Worm (Caenorhabditis elegans): Measurements from ENCODE around the gene C04C3.6.
"Not testable (repeated sequence)": the region's sequence is repeated elsewhere in the genome, so short reads cannot be mapped to it uniquely, and the experiment has no call there.

The C04C3.6 gene

DNA sequence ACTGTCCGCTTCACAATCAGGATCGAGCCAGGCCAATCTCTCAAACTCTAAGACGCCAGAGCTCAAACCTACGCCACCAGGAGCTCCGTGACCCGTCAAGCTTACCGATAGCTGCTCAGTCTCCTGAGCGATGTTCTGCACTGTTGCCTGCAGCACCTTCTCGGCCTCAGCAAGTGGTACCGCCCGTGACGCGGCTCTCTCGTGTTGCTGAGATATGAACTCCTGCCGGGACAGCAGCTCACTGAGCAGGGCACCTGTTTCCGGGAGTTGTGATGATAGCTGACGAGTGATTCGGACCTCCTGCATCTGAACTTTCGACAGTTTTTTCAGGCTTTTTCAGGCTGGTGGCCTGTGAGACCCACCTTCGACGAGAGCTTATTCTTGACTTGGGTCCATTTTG lies 24.3 kb downstream of the C04C3.6 start:
- TF ChIP-seq lin-39 (tag; optimal IDR thresholded peaks at IDR 0.05) (no peak), hlh-11 (tag; optimal IDR thresholded peaks at IDR 0.05) (no peak), zip-2 (tag; optimal IDR thresholded peaks at IDR 0.05) (no peak), saeg-2 (GFP tag; IDR thresholded peaks at IDR 0.05) (no peak), nhr-10 (tag; optimal IDR thresholded peaks at IDR 0.05) (no peak), T26A8.4 (GFP tag; IDR thresholded peaks at IDR 0.05) (no peak), unc-62 (GFP tag; optimal IDR thresholded peaks at IDR 0.05 in 1 of 2) (peak in 1 of 2 experiments; percentile 89), unc-62 (tag; optimal IDR thresholded peaks at IDR 0.05) (no peak), F10B5.3 (tag; optimal IDR thresholded peaks at IDR 0.05) (no peak), nhr-111 (GFP tag; optimal IDR thresholded peaks at IDR 0.05) (no peak), ama-1 (optimal IDR thresholded peaks at IDR 0.05) (no peak), zfp-3 (GFP tag; conservative IDR thresholded peaks at IDR 0.05) (no peak), ZK337.2 (GFP tag; IDR thresholded peaks at IDR 0.05) (no peak), nhr-41 (GFP tag; IDR thresholded peaks at IDR 0.05) (no peak), Y105C5A.15 (GFP tag; IDR thresholded peaks at IDR 0.05) (0 out of 2 replicates have a peak, but pooled peaks have one; percentile 29), dpl-1 (GFP tag; optimal IDR thresholded peaks at IDR 0.05) (no peak), set-16 (GFP tag; IDR thresholded peaks at IDR 0.05) (peak; percentile 82), nhr-102 (tag; optimal IDR thresholded peaks at IDR 0.05) (no peak), nhr-28 (tag; optimal IDR thresholded peaks at IDR 0.05) (no peak), lin-15B (tag; optimal IDR thresholded peaks at IDR 0.05) (no peak), lin-13 (GFP tag; optimal IDR thresholded peaks at IDR 0.05) (no peak)

DNA sequence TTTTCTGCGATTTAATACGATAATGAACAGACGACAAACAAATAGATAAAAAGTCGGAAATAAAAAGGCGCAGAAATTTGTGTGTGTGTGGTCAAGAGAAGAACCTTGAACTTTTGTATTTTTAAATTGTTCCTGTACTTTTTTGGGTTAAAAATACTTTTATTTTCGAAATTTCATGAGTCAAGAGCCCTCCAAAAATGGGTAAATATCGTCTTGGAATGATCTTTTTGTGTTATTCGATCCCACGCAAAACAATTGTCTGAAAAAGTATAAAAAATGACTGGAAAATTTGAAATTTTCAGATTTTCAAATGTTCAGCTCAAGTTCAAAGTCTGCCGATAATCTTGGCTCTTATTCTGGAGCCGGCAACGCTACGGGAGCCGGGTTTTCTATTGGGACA lies 26.8 kb downstream of the C04C3.6 start, which contains the start of gene C04C3.14:
Gene C04C3.14, plus strand, starts transcription at position 301 of the 400 bp plus-strand sequence.
- TF ChIP-seq snpc-4 (tag; optimal IDR thresholded peaks at IDR 0.05) = no peak
- TF ChIP-seq ctbp-1 (GFP tag; IDR thresholded peaks at IDR 0.05) = no peak
- TF ChIP-seq ztf-7 (tag; optimal IDR thresholded peaks at IDR 0.05) = no peak
- no peak for TF ChIP-seq mxl-3 (GFP tag; optimal IDR thresholded peaks at IDR 0.05)
- TF ChIP-seq ama-1 (optimal IDR thresholded peaks at IDR 0.05) = no peak
- TF ChIP-seq nhr-28 (tag; optimal IDR thresholded peaks at IDR 0.05) = no peak
- TF ChIP-seq saeg-2 (GFP tag; IDR thresholded peaks at IDR 0.05) = no peak
- no peak for TF ChIP-seq hif-1 (tag; optimal IDR thresholded peaks at IDR 0.05)
- no peak for TF ChIP-seq dmd-6 (GFP tag; IDR thresholded peaks at IDR 0.05)
- no peak for TF ChIP-seq snpc-1.2 (GFP tag; IDR thresholded peaks at IDR 0.05)
- no peak for TF ChIP-seq nhr-76 (tag; optimal IDR thresholded peaks at IDR 0.05)
- no peak for TF ChIP-seq zip-11 (GFP tag; IDR thresholded peaks at IDR 0.05)
- no peak for TF ChIP-seq nhr-111 (GFP tag; optimal IDR thresholded peaks at IDR 0.05)
- no peak for TF ChIP-seq nhr-10 (tag; optimal IDR thresholded peaks at IDR 0.05)

DNA sequence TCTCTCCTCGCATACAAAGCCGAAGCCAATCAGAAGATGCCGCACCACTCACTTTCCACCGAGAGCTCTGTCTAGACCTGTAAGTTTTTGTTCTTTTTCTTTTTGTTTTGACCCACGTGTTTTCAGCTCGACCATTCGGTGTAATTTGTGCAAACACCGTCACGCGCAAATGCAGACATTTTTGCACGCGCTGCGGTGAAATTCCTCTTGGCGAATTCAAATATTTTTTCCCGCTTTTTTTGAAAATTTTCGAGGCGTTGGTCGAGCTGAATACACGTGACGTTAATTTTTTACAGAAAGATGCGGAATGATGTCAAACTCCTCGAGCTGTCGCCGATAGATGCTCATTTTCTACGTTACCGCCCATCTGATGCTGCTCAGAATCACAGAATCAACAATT lies 28.4 kb downstream of the C04C3.6 start, which contains the start of gene C04C3.4:
Gene C04C3.4, plus strand, starts transcription at position 301 of the 400 bp plus-strand sequence.
- not testable (repeated sequence) for TF ChIP-seq Y75B8A.6 (GFP tag; IDR thresholded peaks at IDR 0.05); zip-2 (tag; optimal IDR thresholded peaks at IDR 0.05); snpc-1.2 (GFP tag; IDR thresholded peaks at IDR 0.05)

DNA sequence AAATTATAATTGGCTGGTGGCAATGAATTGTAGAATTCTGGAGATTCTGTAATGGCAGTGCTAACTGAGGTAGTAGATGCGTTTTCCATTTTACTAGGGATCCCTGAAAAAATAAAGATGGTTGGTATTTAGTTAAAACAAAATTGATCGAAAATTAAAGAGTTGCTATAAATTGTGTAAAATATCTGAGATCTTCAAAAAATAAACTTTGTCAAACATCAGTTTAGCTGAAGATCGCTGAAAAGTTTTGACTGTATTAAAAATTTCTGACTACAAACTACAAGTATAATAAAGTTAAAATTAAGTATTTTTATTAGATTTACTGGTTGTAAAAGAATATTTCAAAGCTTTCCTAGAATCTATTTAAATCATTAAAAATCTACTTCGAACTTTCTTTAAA lies 32.4 kb downstream of the C04C3.6 start, which contains the start of gene B0546.5:
Gene B0546.5, minus strand, starts transcription at position 101 of the 400 bp plus-strand sequence.
- TF ChIP-seq pha-4 (GFP tag; IDR thresholded peaks at IDR 0.05); pha-4 (tag; optimal IDR thresholded peaks at IDR 0.05); unc-39 (tag; optimal IDR thresholded peaks at IDR 0.05); nhr-111 (GFP tag; optimal IDR thresholded peaks at IDR 0.05): not testable (repeated sequence)

All from whole organism, L4 larva.